Fruit fly (Drosophila melanogaster) whole organism, embryonic: Measurements from ENCODE around the gene CG44001.

ENCODE experiments used
- Adf1 ChIP-seq: fragments of 200-800 bp; sonication (Bioruptor generic); IDR thresholded peaks from 2 replicates; pipeline ENCODE4 v1.3.6; 2022; ENCODE audit warnings: missing biosample characterization, missing genetic modification characterization
- B-H2 ChIP-seq: fragments of 200-800 bp; sonication (Bioruptor generic); optimal IDR thresholded peaks from 2 replicates; lab custom pipeline; 2018; ENCODE audit warnings: missing biosample characterization, mild to moderate bottlenecking, missing genetic modification characterization
- BtbVII ChIP-seq: fragments of 200-800 bp; sonication (Bioruptor generic); optimal IDR thresholded peaks from 3 replicates; lab custom pipeline; 2017; ENCODE audit warnings: missing biosample characterization, mild to moderate bottlenecking, missing genetic modification characterization
- CG10979 ChIP-seq: fragments of 200-800 bp; sonication (Bioruptor generic); optimal IDR thresholded peaks from 2 replicates; lab custom pipeline; 2018; ENCODE audit warnings: missing biosample characterization, mild to moderate bottlenecking, missing genetic modification characterization, moderate library complexity
- CG12104 ChIP-seq: fragments of 200-800 bp; sonication (Bioruptor generic); optimal IDR thresholded peaks from 3 replicates; lab custom pipeline; 2016; ENCODE audit warnings: missing biosample characterization, missing genetic modification characterization
- CG12155 ChIP-seq: fragments of 200-800 bp; sonication (Bioruptor generic); optimal IDR thresholded peaks from 3 replicates; lab custom pipeline; 2016; ENCODE audit warnings: missing biosample characterization, missing genetic modification characterization
- CG12236 ChIP-seq: fragments of 200-800 bp; sonication (Bioruptor generic); optimal IDR thresholded peaks from 2 replicates; lab custom pipeline; 2016; ENCODE audit warnings: missing biosample characterization, missing genetic modification characterization
- CG12299 ChIP-seq: fragments of 200-800 bp; sonication (Bioruptor generic); optimal IDR thresholded peaks from 2 replicates; lab custom pipeline; 2018; ENCODE audit warnings: missing biosample characterization, mild to moderate bottlenecking, missing genetic modification characterization
- CG14860 ChIP-seq: fragments of 200-800 bp; sonication (Bioruptor generic); IDR thresholded peaks from 3 replicates; pipeline ENCODE4 v1.3.6; 2022; ENCODE audit warnings: missing biosample characterization, missing genetic modification characterization; ENCODE audit not compliant: partially characterized antibody
- CG15696 ChIP-seq: fragments of 200-800 bp; sonication (Bioruptor generic); optimal IDR thresholded peaks from 2 replicates; lab custom pipeline; 2019; ENCODE audit warnings: missing biosample characterization, mild to moderate bottlenecking, missing genetic modification characterization, moderate library complexity
- CG17186 ChIP-seq: fragments of 200-800 bp; sonication (Bioruptor generic); optimal IDR thresholded peaks from 3 replicates; lab custom pipeline; 2017; ENCODE audit warnings: missing biosample characterization, missing genetic modification reagents, missing genetic modification characterization
- CG17361 ChIP-seq: fragments of 200-800 bp; sonication (Bioruptor generic); IDR thresholded peaks from 3 replicates; pipeline ENCODE4 v1.3.6; 2022; ENCODE audit warnings: missing biosample characterization, missing genetic modification characterization
- CG17568 ChIP-seq: fragments of 200-800 bp; sonication (Bioruptor generic); optimal IDR thresholded peaks from 2 replicates; lab custom pipeline; 2018; ENCODE audit warnings: missing biosample characterization, mild to moderate bottlenecking, missing genetic modification characterization, moderate library complexity
- CG1792 ChIP-seq: fragments of 200-800 bp; sonication (Bioruptor generic); optimal IDR thresholded peaks from 2 replicates; lab custom pipeline; 2016; ENCODE audit warnings: missing biosample characterization, missing genetic modification characterization
- CG18011 ChIP-seq: fragments of 200-800 bp; sonication (Bioruptor generic); optimal IDR thresholded peaks from 2 replicates; lab custom pipeline; 2017; ENCODE audit warnings: missing biosample characterization, missing genetic modification characterization, mild to moderate bottlenecking, moderate library complexity, missing genotype
- CG2678 ChIP-seq: fragments of 200-800 bp; sonication (Bioruptor generic); optimal IDR thresholded peaks from 3 replicates; lab custom pipeline; 2019; ENCODE audit warnings: missing biosample characterization, mild to moderate bottlenecking, missing genetic modification characterization, moderate library complexity
- CG2875 ChIP-seq: fragments of 200-800 bp; sonication (Bioruptor generic); optimal IDR thresholded peaks from 2 replicates; lab custom pipeline; 2017; ENCODE audit warnings: missing biosample characterization, mild to moderate bottlenecking, missing genetic modification characterization, missing genetic modification reagents
- CG3407 ChIP-seq: fragments of 200-800 bp; sonication (Bioruptor generic); optimal IDR thresholded peaks from 2 replicates; lab custom pipeline; 2018; ENCODE audit warnings: missing biosample characterization, mild to moderate bottlenecking, missing genetic modification characterization
- CG4360 ChIP-seq: fragments of 200-800 bp; sonication (Bioruptor generic); IDR thresholded peaks from 2 replicates; pipeline ENCODE4 v1.3.6; 2022; ENCODE audit warnings: missing biosample characterization, missing genetic modification characterization
- CG4404 ChIP-seq: fragments of 200-800 bp; sonication (Bioruptor generic); IDR thresholded peaks from 2 replicates; pipeline ENCODE4 v1.3.6; 2022; ENCODE audit warnings: missing biosample characterization, missing genetic modification characterization
- CG4617 ChIP-seq: fragments of 200-800 bp; sonication (Bioruptor generic); optimal IDR thresholded peaks from 3 replicates; lab custom pipeline; 2016; ENCODE audit warnings: missing biosample characterization, missing genetic modification characterization, borderline replicate concordance
- CG7271 ChIP-seq: fragments of 200-800 bp; sonication (Bioruptor generic); optimal IDR thresholded peaks from 2 replicates; lab custom pipeline; 2018; ENCODE audit warnings: missing biosample characterization, mild to moderate bottlenecking, missing genetic modification characterization, moderate library complexity
- CG7839 ChIP-seq: fragments of 200-800 bp; sonication (Bioruptor generic); optimal IDR thresholded peaks from 3 replicates; lab custom pipeline; 2018; ENCODE audit warnings: missing biosample characterization, mild to moderate bottlenecking, missing genetic modification characterization, moderate library complexity
- CG9876 ChIP-seq: fragments of 200-800 bp; sonication (Bioruptor generic); optimal IDR thresholded peaks from 2 replicates; lab custom pipeline; 2016; ENCODE audit warnings: missing biosample characterization, missing genetic modification characterization
- Dek ChIP-seq: fragments of 200-800 bp; sonication (Bioruptor generic); optimal IDR thresholded peaks from 3 replicates; lab custom pipeline; 2019; ENCODE audit warnings: missing biosample characterization, mild to moderate bottlenecking, missing genetic modification characterization, moderate library complexity
- HLHmδ ChIP-seq: fragments of 200-800 bp; sonication (Bioruptor generic); optimal IDR thresholded peaks from 2 replicates; lab custom pipeline; 2018; ENCODE audit warnings: missing biosample characterization, mild to moderate bottlenecking, missing genetic modification characterization, moderate library complexity
- Med ChIP-seq: fragments of 200-800 bp; sonication (Bioruptor generic); peaks from one replicate; lab custom pipeline; 2016; ENCODE audit warnings: missing biosample characterization, missing genetic modification characterization, mild to moderate bottlenecking, inconsistent platforms, moderate library complexity
- Neu2 ChIP-seq: fragments of 200-800 bp; sonication (Bioruptor generic); optimal IDR thresholded peaks from 3 replicates; lab custom pipeline; 2016; ENCODE audit warnings: missing biosample characterization, missing genetic modification characterization, borderline replicate concordance
- Ptx1 ChIP-seq: fragments of 200-800 bp; sonication (Bioruptor generic); IDR thresholded peaks from 2 replicates; pipeline ENCODE4 v1.3.6; 2022; ENCODE audit warnings: missing biosample characterization, missing genetic modification characterization
- Sin3A ChIP-seq: fragments of >200 bp; optimal IDR thresholded peaks from 2 replicates; lab custom pipeline; 2018
- YL-1 ChIP-seq: fragments of 200-800 bp; sonication (Bioruptor generic); optimal IDR thresholded peaks from 3 replicates; lab custom pipeline; 2017; ENCODE audit warnings: missing biosample characterization, mild to moderate bottlenecking, missing genetic modification characterization
- bsh ChIP-seq, 2 experiments: fragments of 200-800 bp; sonication (Bioruptor generic); optimal IDR thresholded peaks; 2 replicates each; lab custom pipeline; 2017 to 2018; ENCODE audit warnings: mild to moderate bottlenecking in 2 of 2, missing biosample characterization in 2 of 2, missing genetic modification characterization in 2 of 2, moderate library complexity in 1 of 2
- cas ChIP-seq: fragments of 200-800 bp; sonication (Bioruptor generic); IDR thresholded peaks from 2 replicates; pipeline ENCODE4 v1.3.6; 2022; ENCODE audit warnings: missing biosample characterization, missing genetic modification characterization
- chn ChIP-seq: fragments of 200-800 bp; sonication (Bioruptor generic); optimal IDR thresholded peaks from 2 replicates; lab custom pipeline; 2016; ENCODE audit warnings: missing biosample characterization, missing genetic modification characterization
- corto ChIP-seq: fragments of 200-800 bp; sonication (Bioruptor generic); optimal IDR thresholded peaks from 2 replicates; lab custom pipeline; 2016; ENCODE audit warnings: missing biosample characterization, mild to moderate bottlenecking, missing genetic modification characterization, moderate library complexity
- da ChIP-seq: fragments of 200-800 bp; sonication (Bioruptor generic); optimal IDR thresholded peaks from 2 replicates; lab custom pipeline; 2016; ENCODE audit warnings: missing biosample characterization, missing genetic modification characterization
- eve ChIP-seq, 2 experiments: fragments of >200 bp; optimal IDR thresholded peaks; 2 replicates each; lab custom pipeline; 2017; ENCODE audit warnings: missing biosample characterization in 2 of 2, missing genetic modification characterization in 2 of 2
- ewg ChIP-seq: fragments of 200-800 bp; sonication (Bioruptor generic); optimal IDR thresholded peaks from 3 replicates; lab custom pipeline; 2017; ENCODE audit warnings: mild to moderate bottlenecking, missing biosample characterization, missing genetic modification reagents, missing genetic modification characterization
- fd102C ChIP-seq: fragments of 200-800 bp; sonication (Bioruptor generic); optimal IDR thresholded peaks from 2 replicates; lab custom pipeline; 2018; ENCODE audit warnings: missing biosample characterization, mild to moderate bottlenecking, missing genetic modification characterization, moderate library complexity
- gro ChIP-seq: fragments of 200-800 bp; sonication (Bioruptor generic); optimal IDR thresholded peaks from 2 replicates; lab custom pipeline; 2016; ENCODE audit warnings: missing biosample characterization, missing genetic modification characterization
- insv ChIP-seq, 2 experiments: fragments of 200-800 bp; sonication (Bioruptor generic); optimal IDR thresholded peaks; 3 replicates each; lab custom pipeline; 2016 to 2018; ENCODE audit warnings: missing biosample characterization in 2 of 2, missing genetic modification characterization in 2 of 2
- klu ChIP-seq: fragments of 200-800 bp; sonication (Bioruptor generic); IDR thresholded peaks from 2 replicates; pipeline ENCODE4 v1.3.6; 2022; ENCODE audit warnings: missing biosample characterization, missing genetic modification characterization
- lola ChIP-seq, 3 experiments: fragments of >200 bp in 2 of 3; fragments of 200-800 bp in 1 of 3; sonication (Bioruptor generic) in 1 of 3; optimal IDR thresholded peaks; 2 replicates each; lab custom pipeline; 2017 to 2019; ENCODE audit warnings: missing biosample characterization in 3 of 3, missing genetic modification characterization in 3 of 3, mild to moderate bottlenecking in 1 of 3, moderate library complexity in 1 of 3
- mld ChIP-seq: fragments of 200-800 bp; sonication (Bioruptor generic); IDR thresholded peaks from 3 replicates; pipeline ENCODE4 v1.3.6; 2022; ENCODE audit warnings: missing biosample characterization, missing genetic modification characterization; ENCODE audit not compliant: partially characterized antibody
- pum ChIP-seq: fragments of 200-800 bp; sonication (Bioruptor generic); optimal IDR thresholded peaks from 2 replicates; lab custom pipeline; 2016; ENCODE audit warnings: missing biosample characterization, missing genetic modification characterization
- schlank ChIP-seq: fragments of 200-800 bp; sonication (Bioruptor generic); optimal IDR thresholded peaks from 2 replicates; lab custom pipeline; 2018; ENCODE audit warnings: missing biosample characterization, mild to moderate bottlenecking, missing genetic modification characterization
- sqz ChIP-seq: fragments of 200-800 bp; sonication (Bioruptor generic); optimal IDR thresholded peaks from 3 replicates; lab custom pipeline; 2018; ENCODE audit warnings: missing biosample characterization, mild to moderate bottlenecking, missing genetic modification characterization
- tgo ChIP-seq: fragments of 200-800 bp; sonication (Bioruptor generic); IDR thresholded peaks from 3 replicates; pipeline ENCODE4 v1.3.6; 2022; ENCODE audit warnings: missing biosample characterization, missing genetic modification characterization
- vfl ChIP-seq: fragments of 200-800 bp; sonication (Bioruptor generic); optimal IDR thresholded peaks from 2 replicates; lab custom pipeline; 2016; ENCODE audit warnings: missing biosample characterization, missing genetic modification characterization

The CG44001 gene

dm6 chr2L:5052367-5052914 is 9.4 kb downstream of the CG44001 start, which contains the start of gene senju (continued):
- TF ChIP-seq sqz (GFP tag; lab: Kevin White, UChicago) (peak; percentile 95), schlank (peak; percentile 76), cas (GFP tag; lab: Robert Waterston, UW) (peak; percentile 54; the same call in 1 of the 2 replicates), CG17186 (GFP tag; lab: Kevin White, UChicago) (peak; percentile 83), fd102C (GFP tag; lab: Kevin White, UChicago) (no peak), Med (peak; percentile 98), CG18011 (GFP tag; lab: Kevin White, UChicago) (peak; percentile 86), lola (GFP tag; optimal IDR thresholded peaks at IDR 0.05; lab: Kevin White, UChicago) (peak in 1 of 3 experiments; percentile 57), B-H2 (GFP tag; lab: Kevin White, UChicago) (peak; percentile 88), vfl (peak; percentile 82), CG3407 (GFP tag; lab: Kevin White, UChicago) (peak; percentile 66), da (peak; percentile 22), Dek (tag; lab: Kevin White, UChicago) (peak; percentile 75), Sin3A (lab: Kevin White, UChicago) (peak; percentile 77), CG4404 (GFP tag; lab: Robert Waterston, UW) (peak; percentile 52), insv (GFP tag; optimal IDR thresholded peaks at IDR 0.05; lab: Kevin White, UChicago) (peak in 1 of 2 experiments; percentile 64), CG2875 (GFP tag; lab: Kevin White, UChicago) (peak; percentile 80), klu (peak; percentile 41; the same call in 1 of the 2 replicates), tgo (GFP tag; lab: Robert Waterston, UW) (peak; percentile 82), CG17361 (GFP tag; lab: Robert Waterston, UW) (peak; percentile 78), eve (GFP tag; optimal IDR thresholded peaks at IDR 0.05; lab: Kevin White, UChicago) (no peak), CG10979 (tag; lab: Kevin White, UChicago) (peak; percentile 76), CG2678 (tag; lab: Kevin White, UChicago) (peak; percentile 83), CG12236 (GFP tag; lab: Kevin White, UChicago) (peak; percentile 62), CG12155 (GFP tag; lab: Kevin White, UChicago) (peak; percentile 85), CG12104 (peak; percentile 73), Adf1 (GFP tag; lab: Robert Waterston, UW) (peak; percentile 62), corto (GFP tag; lab: Kevin White, UChicago) (peak; percentile 54), CG15696 (tag; lab: Kevin White, UChicago) (peak; percentile 38), chn (peak; percentile 87), CG7271 (tag; lab: Kevin White, UChicago) (no peak), CG14860 (GFP tag; lab: Robert Waterston, UW) (peak; percentile 47; the same call in 1 of the 3 replicates), CG17568 (GFP tag; lab: Kevin White, UChicago) (peak; percentile 61), CG12299 (tag; lab: Kevin White, UChicago) (peak; percentile 50), pum (peak; percentile 83), Ptx1 (GFP tag; lab: Robert Waterston, UW) (peak; percentile 84), bsh (GFP tag; optimal IDR thresholded peaks at IDR 0.05; lab: Kevin White, UChicago) (peak; percentile 72 to 82), YL-1 (peak; percentile 99), gro (peak; percentile 90), CG1792 (peak; percentile 60), CG7839 (tag; lab: Kevin White, UChicago) (peak; percentile 79), HLHmδ (GFP tag; lab: Kevin White, UChicago) (peak; percentile 76), CG9876 (peak; percentile 66), mld (GFP tag; lab: Robert Waterston, UW) (0 out of 3 replicates have a peak, but pooled peaks have one; percentile 46), ewg (GFP tag; lab: Kevin White, UChicago) (peak; percentile 63), BtbVII (GFP tag; lab: Kevin White, UChicago) (peak; percentile 84), Neu2 (no peak), CG4360 (peak; percentile 51; the same call in 1 of the 2 replicates), CG4617 (GFP tag; lab: Kevin White, UChicago) (peak; percentile 95)
